Worm (Caenorhabditis elegans) whole organism, dauer: ENCODE results near the gene ZC412.10.
"Not testable (repeated sequence)": the region's sequence is repeated elsewhere in the genome, so short reads cannot be mapped to it uniquely, and the experiment has no call there.

Experiments used
- unc-62 ChIP-seq: sonication (generic microtip); optimal IDR thresholded peaks from 2 replicates; lab custom pipeline; 2017; ENCODE audit warnings: missing biosample characterization, missing genetic modification reagents, missing genetic modification characterization

The ZC412.10 gene

DNA sequence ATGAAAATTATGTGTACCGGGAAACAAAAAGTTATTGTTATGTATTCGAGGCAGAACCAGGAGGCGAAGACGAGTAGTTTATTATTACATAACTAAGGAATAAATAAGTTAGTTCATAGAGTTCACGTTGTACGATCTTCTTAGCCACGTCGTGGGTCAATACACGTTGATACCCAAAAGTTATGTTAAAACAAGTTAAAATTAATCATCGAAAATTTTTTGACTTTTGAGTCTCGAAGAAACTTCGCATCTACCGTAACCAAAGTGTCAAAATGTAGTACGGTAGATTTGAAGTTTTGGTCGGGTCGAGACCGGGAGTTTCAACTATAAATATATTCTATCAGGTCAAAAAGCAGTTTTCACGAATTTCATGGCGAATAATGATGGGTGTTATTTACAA, at the start of gene ZC412.10:
ZC412.10 (minus strand) TSS at position 101 of the 400 bp plus-strand sequence.
- TF ChIP-seq unc-62 (GFP tag; lab: Kevin White, UChicago) = not testable (repeated sequence)

- no peak for TF ChIP-seq unc-62 (GFP tag; lab: Kevin White, UChicago)
Observed at ce11 chrV:14924104-14924503, 47.5 kb upstream of the ZC412.10 start, which contains the start of gene srg-54. Gene srg-54 (minus strand): TSS chrV:14924204.

- TF ChIP-seq unc-62 (GFP tag; lab: Kevin White, UChicago) = no peak
Observed at ce11 chrV:14921509-14921908, 44.9 kb upstream of the ZC412.10 start, which contains the start of gene zmp-4. Gene zmp-4 (minus strand): TSS chrV:14921609.

DNA sequence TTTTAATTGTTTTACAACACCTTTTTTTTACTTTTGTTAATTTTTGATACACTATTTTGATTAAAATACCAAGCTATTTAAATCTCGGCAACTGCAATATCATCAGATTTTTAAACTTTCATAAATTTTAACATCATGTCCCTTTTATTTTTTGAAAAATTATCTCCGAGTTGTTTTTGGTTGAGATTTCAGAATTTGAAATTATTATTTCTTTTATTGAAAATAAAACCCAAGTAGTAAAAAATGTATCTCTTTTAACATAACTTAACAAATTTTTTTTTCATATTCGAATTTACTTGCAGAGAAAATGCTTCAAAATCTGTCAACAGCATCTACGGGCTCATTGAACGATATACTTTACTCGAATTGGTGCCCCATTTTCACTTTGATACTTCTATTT, 39.0 kb upstream of the ZC412.10 start, which contains the start of gene H12D21.11:
H12D21.11 (plus strand) TSS at position 301 of the 400 bp plus-strand sequence.
- TF ChIP-seq unc-62 (GFP tag; lab: Kevin White, UChicago) = no peak

- TF ChIP-seq unc-62 (GFP tag; lab: Kevin White, UChicago) = no peak
Observed at ce11 chrV:14910758-14911157, 34.1 kb upstream of the ZC412.10 start.

DNA sequence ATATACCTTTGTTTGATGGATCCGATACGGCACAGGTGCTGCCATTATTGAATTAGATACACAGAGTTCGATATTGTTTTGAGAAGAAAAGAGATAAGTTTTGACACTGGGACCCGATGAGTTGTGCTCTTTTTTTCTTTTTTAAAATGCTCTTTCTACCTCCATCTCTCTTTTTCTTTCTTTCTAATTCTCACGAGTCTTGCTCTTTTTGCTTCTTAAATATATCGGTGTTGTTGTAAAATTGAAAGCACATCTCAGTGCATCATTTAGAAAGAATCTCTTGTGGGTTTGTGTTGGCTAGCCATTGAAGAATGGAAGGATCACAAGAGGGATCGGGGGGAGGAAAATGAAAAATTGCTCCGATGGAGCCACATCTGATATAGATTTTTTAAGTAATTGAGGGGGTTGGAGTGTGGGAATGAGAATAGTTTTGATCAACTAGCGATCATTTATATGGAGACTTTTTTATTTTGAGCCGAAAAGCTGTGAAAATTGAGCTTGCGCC, 32.8 kb upstream of the ZC412.10 start, which contains the start of gene H12D21.9:
H12D21.9 (minus strand) TSS at position 148 of the 505 bp plus-strand sequence.
- no peak for TF ChIP-seq unc-62 (GFP tag; lab: Kevin White, UChicago)

DNA sequence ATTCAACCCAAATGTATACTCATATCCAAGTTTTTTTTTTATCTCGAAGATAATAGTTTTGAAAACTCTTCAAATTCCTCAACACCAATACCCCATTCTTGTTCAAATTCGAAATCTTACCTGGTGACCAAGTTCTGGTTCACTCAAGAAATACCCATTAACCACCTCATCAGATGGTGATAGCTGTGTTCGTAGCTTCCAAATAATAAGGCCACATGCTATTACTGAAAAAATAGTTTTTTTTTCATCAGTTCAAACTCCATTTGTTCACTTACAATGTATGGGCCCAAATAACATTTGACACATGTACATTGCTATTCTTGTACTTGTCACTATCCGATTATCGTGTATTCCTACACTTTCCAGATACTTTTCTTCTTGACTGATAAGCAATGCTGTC, 30.8 kb upstream of the ZC412.10 start:
- no peak for TF ChIP-seq unc-62 (GFP tag; lab: Kevin White, UChicago)

DNA sequence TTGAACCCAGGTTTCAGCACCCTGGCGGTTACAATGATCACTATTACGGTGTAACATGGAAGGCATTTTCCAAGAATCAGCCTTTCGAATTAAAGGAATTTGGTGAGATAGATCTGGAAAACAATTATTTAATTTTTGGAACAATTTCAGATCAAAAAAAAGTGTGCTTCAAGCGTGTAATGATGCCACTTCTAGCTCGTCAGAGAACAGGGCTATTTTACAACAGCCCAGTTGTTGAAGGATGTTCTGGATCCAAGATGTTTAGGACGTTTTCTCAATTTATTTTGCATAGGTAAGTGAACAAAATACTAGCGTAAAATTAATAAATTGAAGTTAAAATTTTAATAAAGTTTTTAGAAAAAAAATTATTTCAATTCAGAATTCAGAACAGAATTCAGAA, 24.3 kb upstream of the ZC412.10 start:
- TF ChIP-seq unc-62 (GFP tag; lab: Kevin White, UChicago) = no peak

- TF ChIP-seq unc-62 (GFP tag; lab: Kevin White, UChicago) = no peak
Observed at ce11 chrV:14899545-14899944, 22.9 kb upstream of the ZC412.10 start, which contains the start of gene H12D21.10. Gene H12D21.10 (plus strand): TSS chrV:14899804.

- no peak for TF ChIP-seq unc-62 (GFP tag; lab: Kevin White, UChicago)
Observed at ce11 chrV:14897731-14898130, 21.1 kb upstream of the ZC412.10 start, which contains the start of gene H12D21.6. Gene H12D21.6 (minus strand): TSS chrV:14897831.

DNA sequence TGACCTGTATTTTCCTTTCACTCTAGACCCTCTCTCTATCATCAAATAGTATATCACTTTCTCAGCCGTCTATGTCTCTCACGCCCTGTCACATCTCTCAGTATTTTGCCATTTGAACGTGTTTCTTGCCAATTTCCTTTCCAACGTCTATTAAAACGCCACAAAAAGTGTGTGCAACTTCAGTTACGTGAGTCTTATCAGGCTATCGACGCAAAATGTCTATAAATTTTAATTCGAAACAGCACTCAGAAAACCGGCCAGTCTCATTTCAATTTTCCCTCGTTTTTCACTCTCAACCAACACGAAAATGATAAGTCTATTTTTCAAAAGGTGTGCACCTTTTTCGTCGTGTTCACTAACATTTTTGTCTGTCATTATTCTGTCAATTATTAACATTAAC, 18.9 kb upstream of the ZC412.10 start, which contains the start of gene mpst-3:
mpst-3 (plus strand) TSS at position 91 of the 400 bp plus-strand sequence.
- no peak for TF ChIP-seq unc-62 (GFP tag; lab: Kevin White, UChicago)

ce11 chrV:14893355-14894050, 16.9 kb upstream of the ZC412.10 start, which contains the start of the genes mpst-2 and H12D21.5:
Gene mpst-2 (minus strand): TSS chrV:14893455.
Gene H12D21.5 (plus strand): TSS chrV:14894000.
- TF ChIP-seq unc-62 (GFP tag; lab: Kevin White, UChicago) = no peak

ce11 chrV:14890782-14891181, 14.2 kb upstream of the ZC412.10 start, which contains the start of gene nspa-2:
Gene nspa-2 (plus strand): TSS chrV:14891082.
- TF ChIP-seq unc-62 (GFP tag; lab: Kevin White, UChicago) = not testable (repeated sequence)

DNA sequence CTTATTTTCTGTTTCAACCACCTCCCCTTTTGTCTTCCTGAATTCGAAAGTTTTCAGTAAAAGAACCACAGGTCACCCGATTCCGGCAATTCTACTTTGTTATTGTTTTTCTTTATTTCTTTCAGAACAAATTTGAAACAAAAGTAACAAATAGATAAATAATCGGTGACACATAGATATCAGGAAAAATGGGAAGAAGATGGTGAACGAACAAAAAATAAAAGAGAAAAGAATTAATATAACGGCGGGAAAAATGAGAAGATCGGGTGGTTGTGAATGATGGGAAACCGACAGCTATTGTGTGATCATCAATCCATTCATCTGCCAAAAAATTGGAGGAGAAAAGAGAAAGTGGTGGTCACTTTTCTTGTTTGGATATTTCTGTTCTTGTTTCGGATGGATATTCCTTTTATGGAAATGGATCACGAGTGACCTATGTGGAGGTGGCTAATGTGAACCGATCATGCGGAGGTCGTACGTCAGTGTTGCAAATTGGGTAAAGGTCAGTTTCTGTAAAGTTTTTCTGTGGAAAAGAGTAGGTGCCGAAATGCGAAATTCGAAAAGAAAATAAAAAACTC, 707 bp upstream of the ZC412.10 start:
- TF ChIP-seq unc-62 (GFP tag; lab: Kevin White, UChicago) = no peak

- TF ChIP-seq unc-62 (GFP tag; lab: Kevin White, UChicago) = no peak
Observed at ce11 chrV:14876257-14876656, 367 bp downstream of the ZC412.10 start.

- TF ChIP-seq unc-62 (GFP tag; lab: Kevin White, UChicago) = no peak
Observed at ce11 chrV:14875371-14875770, 1.3 kb downstream of the ZC412.10 start, which contains the start of gene ZC412.5. Gene ZC412.5 (minus strand): TSS chrV:14875471.
